Worm (Caenorhabditis elegans) whole organism, young adult: Measurements from ENCODE around the gene F52G3.8.
A peak's percentile ranks its signal among the peaks of the same experiment; 100 is the strongest.

Experiments used
- B0261.1 ChIP-seq: sonication (generic microtip); optimal IDR thresholded peaks from 2 replicates; lab custom pipeline; 2016; ENCODE audit warnings: mild to moderate bottlenecking, missing genetic modification characterization, moderate library complexity, missing compliant biosample characterization
- D2030.7 ChIP-seq: fragments of 200-800 bp; sonication (Bioruptor generic); IDR thresholded peaks from 2 replicates; pipeline ENCODE4 v1.3.6; 2022; ENCODE audit warnings: missing genetic modification reagents, missing genetic modification characterization, missing compliant biosample characterization
- F37B4.10 ChIP-seq: fragments of 200-800 bp; sonication (Bioruptor generic); IDR thresholded peaks from 2 replicates; pipeline ENCODE4 v1.3.6; 2022; ENCODE audit warnings: missing genetic modification characterization, missing compliant biosample characterization
- F39B2.1 ChIP-seq: fragments of 200-800 bp; sonication (Bioruptor generic); IDR thresholded peaks from 2 replicates; pipeline ENCODE4 v1.3.6; 2022; ENCODE audit warnings: missing genetic modification reagents, missing genetic modification characterization, missing compliant biosample characterization
- F52B5.7 ChIP-seq: sonication (generic microtip); optimal IDR thresholded peaks from 2 replicates; lab custom pipeline; 2016; ENCODE audit warnings: mild to moderate bottlenecking, missing genetic modification characterization, missing compliant biosample characterization
- T26A5.8 ChIP-seq: sonication (generic microtip); optimal IDR thresholded peaks from 2 replicates; lab custom pipeline; 2016; ENCODE audit warnings: missing genetic modification characterization, missing compliant biosample characterization
- Y53G8AR.9 ChIP-seq: fragments of 200-800 bp; sonication (Bioruptor generic); conservative IDR thresholded peaks from 2 replicates; pipeline ENCODE4 v1.3.6; 2022; ENCODE audit warnings: missing genetic modification reagents, missing genetic modification characterization, missing compliant biosample characterization
- Y79H2A.3 ChIP-seq: fragments of 200-800 bp; sonication (Bioruptor generic); conservative IDR thresholded peaks from 2 replicates; pipeline ENCODE4 v1.3.6; 2022; ENCODE audit warnings: missing genetic modification reagents, missing genetic modification characterization, missing compliant biosample characterization
- ama-1 ChIP-seq, 3 experiments: fragments of 150-350 bp in 1 of 3; sonication (generic microtip) in 2 of 3; optimal IDR thresholded peaks; 2 replicates each; lab custom pipeline; 2014 to 2018; ENCODE audit warnings: missing biosample characterization in 2 of 3, missing genetic modification characterization in 2 of 3, missing genetic modification reagents in 2 of 3
- attf-3 ChIP-seq: fragments of 200-800 bp; sonication (Bioruptor generic); conservative IDR thresholded peaks from 2 replicates; pipeline ENCODE4 v1.3.6; 2022; ENCODE audit warnings: missing genetic modification reagents, missing genetic modification characterization, missing compliant biosample characterization
- attf-6 ChIP-seq: fragments of 200-800 bp; sonication (Bioruptor generic); IDR thresholded peaks from 2 replicates; pipeline ENCODE4 v1.3.6; 2022; ENCODE audit warnings: missing genetic modification reagents, missing genetic modification characterization, missing compliant biosample characterization
- ceh-27 ChIP-seq: fragments of 200-800 bp; sonication (Bioruptor generic); optimal IDR thresholded peaks from 2 replicates; lab custom pipeline; 2018; ENCODE audit warnings: mild to moderate bottlenecking, missing genetic modification characterization, moderate library complexity, missing compliant biosample characterization
- ceh-79 ChIP-seq: sonication (generic microtip); optimal IDR thresholded peaks from 2 replicates; lab custom pipeline; 2017; ENCODE audit warnings: mild to moderate bottlenecking, missing genetic modification characterization, missing compliant biosample characterization
- ceh-91 ChIP-seq: fragments of 200-800 bp; sonication (Bioruptor generic); IDR thresholded peaks from 2 replicates; pipeline ENCODE4 v1.3.6; 2022; ENCODE audit warnings: missing genetic modification reagents, missing genetic modification characterization, missing compliant biosample characterization
- chd-7 ChIP-seq: sonication (generic microtip); optimal IDR thresholded peaks from 2 replicates; lab custom pipeline; 2016; ENCODE audit warnings: mild to moderate bottlenecking, missing genetic modification characterization, moderate library complexity, missing compliant biosample characterization
- die-1 ChIP-seq: sonication (generic microtip); optimal IDR thresholded peaks from 2 replicates; lab custom pipeline; 2016; ENCODE audit warnings: missing genotype, mild to moderate bottlenecking, missing genetic modification characterization, missing compliant biosample characterization
- dox-1 ChIP-seq: fragments of 200-800 bp; sonication (Bioruptor generic); IDR thresholded peaks from 2 replicates; pipeline ENCODE4 v1.3.6; 2022; ENCODE audit warnings: missing genetic modification reagents, missing genetic modification characterization, missing compliant biosample characterization
- dpl-1 ChIP-seq: fragments of 150-350 bp; optimal IDR thresholded peaks from 2 replicates; lab custom pipeline; 2014; ENCODE audit warnings: missing biosample characterization, missing genetic modification reagents, missing genetic modification characterization
- egl-44 ChIP-seq: fragments of 200-800 bp; sonication (Bioruptor generic); IDR thresholded peaks from 2 replicates; pipeline ENCODE4 v1.3.6; 2022; ENCODE audit warnings: missing genetic modification reagents, missing genetic modification characterization, missing compliant biosample characterization
- fkh-3 ChIP-seq: sonication (generic microtip); optimal IDR thresholded peaks from 2 replicates; lab custom pipeline; 2016; ENCODE audit warnings: mild to moderate bottlenecking, missing genetic modification characterization, missing compliant biosample characterization
- him-1 ChIP-seq: sonication (generic microtip); optimal IDR thresholded peaks from 2 replicates; lab custom pipeline; 2016; ENCODE audit warnings: missing genotype, missing genetic modification reagents, missing genetic modification characterization, missing compliant biosample characterization
- hlh-26 ChIP-seq: fragments of 200-800 bp; sonication (Bioruptor generic); conservative IDR thresholded peaks from 2 replicates; pipeline ENCODE4 v1.3.6; 2022; ENCODE audit warnings: missing genetic modification reagents, missing genetic modification characterization, missing compliant biosample characterization
- hmg-1.2 ChIP-seq: fragments of 200-800 bp; sonication (Bioruptor generic); IDR thresholded peaks from 2 replicates; pipeline ENCODE4 v1.3.6; 2022; ENCODE audit warnings: missing genetic modification reagents, missing genetic modification characterization, missing compliant biosample characterization
- hrde-1 ChIP-seq: sonication (generic microtip); optimal IDR thresholded peaks from 2 replicates; lab custom pipeline; 2016; ENCODE audit warnings: missing genetic modification characterization, mild to moderate bottlenecking, missing compliant biosample characterization, moderate library complexity, missing genotype, missing genetic modification reagents, borderline replicate concordance
- hsf-1 ChIP-seq: fragments of 200-800 bp; sonication (Bioruptor generic); IDR thresholded peaks from 2 replicates; pipeline ENCODE4 v1.3.6; 2022; ENCODE audit warnings: missing genetic modification reagents, missing genetic modification characterization, missing compliant biosample characterization
- let-526 ChIP-seq: fragments of 200-800 bp; sonication (Bioruptor generic); IDR thresholded peaks from 2 replicates; pipeline ENCODE4 v1.3.6; 2022; ENCODE audit warnings: missing genetic modification reagents, missing genetic modification characterization, missing compliant biosample characterization
- let-607 ChIP-seq, 2 experiments: fragments of 200-800 bp in 1 of 2; sonication (Bioruptor generic) in 1 of 2; sonication (generic microtip) in 1 of 2; optimal IDR thresholded peaks; 2 replicates each; lab custom pipeline; 2016 to 2018; ENCODE audit warnings: mild to moderate bottlenecking in 2 of 2, missing compliant biosample characterization in 2 of 2, missing genetic modification characterization in 2 of 2, moderate library complexity in 2 of 2, missing genotype in 1 of 2
- lin-35 ChIP-seq, 3 experiments: fragments of 150-350 bp in 2 of 3; sonication (generic microtip) in 1 of 3; optimal IDR thresholded peaks; 2 replicates each; lab custom pipeline; 2014 to 2018; ENCODE audit warnings: missing biosample characterization in 3 of 3, missing genetic modification characterization in 3 of 3, missing genetic modification reagents in 3 of 3
- lin-40 ChIP-seq: sonication (generic microtip); optimal IDR thresholded peaks from 2 replicates; lab custom pipeline; 2016; ENCODE audit warnings: missing genetic modification characterization, mild to moderate bottlenecking, missing compliant biosample characterization, missing genotype, missing genetic modification reagents
- madf-10 ChIP-seq: sonication (generic microtip); optimal IDR thresholded peaks from 2 replicates; lab custom pipeline; 2016; ENCODE audit warnings: mild to moderate bottlenecking, missing genetic modification characterization, missing compliant biosample characterization
- mcd-1 ChIP-seq: fragments of 200-800 bp; sonication (Bioruptor generic); IDR thresholded peaks from 2 replicates; pipeline ENCODE4 v1.3.6; 2022; ENCODE audit warnings: missing genetic modification reagents, missing genetic modification characterization, missing compliant biosample characterization
- mel-28 ChIP-seq: sonication (generic microtip); optimal IDR thresholded peaks from 2 replicates; lab custom pipeline; 2016; ENCODE audit warnings: borderline replicate concordance, mild to moderate bottlenecking, missing genetic modification characterization, missing compliant biosample characterization
- nfya-1 ChIP-seq: sonication (generic microtip); optimal IDR thresholded peaks from 2 replicates; lab custom pipeline; 2017; ENCODE audit warnings: antibody characterized with exemption, missing compliant biosample characterization, missing genetic modification characterization, borderline replicate concordance; ENCODE audit not compliant: insufficient read depth
- nhr-179 ChIP-seq: sonication (generic microtip); optimal IDR thresholded peaks from 2 replicates; lab custom pipeline; 2016; ENCODE audit warnings: mild to moderate bottlenecking, missing genetic modification characterization, missing compliant biosample characterization
- nhr-27 ChIP-seq: fragments of 200-800 bp; sonication (Bioruptor generic); optimal IDR thresholded peaks from 2 replicates; lab custom pipeline; 2018; ENCODE audit warnings: mild to moderate bottlenecking, missing genetic modification characterization, moderate library complexity, missing compliant biosample characterization
- nhr-90 ChIP-seq: sonication (generic microtip); optimal IDR thresholded peaks from 2 replicates; lab custom pipeline; 2016; ENCODE audit warnings: missing genotype, mild to moderate bottlenecking, missing genetic modification characterization, missing compliant biosample characterization
- pbrm-1 ChIP-seq: fragments of 200-800 bp; sonication (Bioruptor generic); IDR thresholded peaks from 2 replicates; pipeline ENCODE4 v1.3.6; 2022; ENCODE audit warnings: missing genetic modification reagents, missing genetic modification characterization, missing compliant biosample characterization
- rcor-1 ChIP-seq: fragments of 200-800 bp; sonication (Bioruptor generic); IDR thresholded peaks from 2 replicates; pipeline ENCODE4 v1.3.6; 2022; ENCODE audit warnings: missing genetic modification reagents, missing genetic modification characterization, missing compliant biosample characterization
- rec-8 ChIP-seq, 2 experiments: sonication (generic microtip); optimal IDR thresholded peaks; 2 replicates each; lab custom pipeline; 2016; ENCODE audit warnings: mild to moderate bottlenecking in 2 of 2, missing genetic modification characterization in 2 of 2, missing genetic modification reagents in 2 of 2, missing genotype in 2 of 2, missing biosample characterization in 1 of 2, missing compliant biosample characterization in 1 of 2, moderate library complexity in 1 of 2
- snpc-3.4 ChIP-seq: sonication (generic microtip); optimal IDR thresholded peaks from 2 replicates; lab custom pipeline; 2017; ENCODE audit warnings: missing genetic modification characterization, mild to moderate bottlenecking, missing compliant biosample characterization, antibody characterized with exemption, moderate library complexity, missing genotype, missing genetic modification reagents
- snpc-4 ChIP-seq, 5 experiments: fragments of 150-350 bp in 1 of 5; sonication (generic microtip) in 4 of 5; optimal IDR thresholded peaks; 2 replicates each; lab custom pipeline; 2014 to 2018; ENCODE audit warnings: missing genetic modification characterization in 5 of 5, missing biosample characterization in 3 of 5, antibody characterized with exemption in 2 of 5, mild to moderate bottlenecking in 2 of 5, missing compliant biosample characterization in 2 of 5, missing genotype in 2 of 5, moderate library complexity in 2 of 5, missing genetic modification reagents in 1 of 5
- tlf-1 ChIP-seq: fragments of 200-800 bp; sonication (Bioruptor generic); optimal IDR thresholded peaks from 2 replicates; lab custom pipeline; 2018; ENCODE audit warnings: mild to moderate bottlenecking, missing genetic modification characterization, missing compliant biosample characterization
- unc-130 ChIP-seq: sonication (generic microtip); optimal IDR thresholded peaks from 2 replicates; lab custom pipeline; 2016; ENCODE audit warnings: missing genetic modification reagents, missing genetic modification characterization, missing compliant biosample characterization
- ztf-25 ChIP-seq: fragments of 200-800 bp; sonication (Bioruptor generic); IDR thresholded peaks from 2 replicates; pipeline ENCODE4 v1.3.6; 2022; ENCODE audit warnings: missing genetic modification reagents, missing genetic modification characterization, missing compliant biosample characterization
- ztf-6 ChIP-seq: fragments of 200-800 bp; sonication (Bioruptor generic); IDR thresholded peaks from 2 replicates; pipeline ENCODE4 v1.3.6; 2022; ENCODE audit warnings: missing genetic modification reagents, missing genetic modification characterization, missing compliant biosample characterization

F52G3.8 gene

ce11 chrX:16931255-16932023, 21.3 kb downstream of the F52G3.8 start (continued):
- TF ChIP-seq let-526 (GFP tag; lab: Robert Waterston, UW) (peak; percentile 76), unc-130 (no peak), hlh-26 (no peak), nfya-1 (tag; lab: Kevin White, UChicago) (no peak), ztf-25 (GFP tag; lab: Robert Waterston, UW) (no peak), hmg-1.2 (GFP tag; lab: Robert Waterston, UW) (peak; percentile 47; the same call in 1 of the 2 replicates), chd-7 (peak; percentile 37), ceh-79 (no peak), tlf-1 (GFP tag; lab: Kevin White, UChicago) (peak; percentile 61), dox-1 (GFP tag; lab: Robert Waterston, UW) (no peak; the same call in 1 of the 2 replicates), snpc-4 (GFP tag; optimal IDR thresholded peaks at IDR 0.05; lab: Kevin White, UChicago) (peak; percentile 17), snpc-4 (tag; optimal IDR thresholded peaks at IDR 0.05; lab: Kevin White, UChicago) (no peak), ztf-6 (GFP tag; lab: Robert Waterston, UW) (peak; percentile 34; the same call in 1 of the 2 replicates), him-1 (tag; lab: Kevin White, UChicago) (no peak), rcor-1 (GFP tag; lab: Robert Waterston, UW) (peak; percentile 35; the same call in 1 of the 2 replicates), egl-44 (GFP tag; lab: Robert Waterston, UW) (peak; percentile 40), D2030.7 (GFP tag; lab: Robert Waterston, UW) (no peak), F37B4.10 (GFP tag; lab: Robert Waterston, UW) (no peak), Y53G8AR.9 (GFP tag; lab: Robert Waterston, UW) (peak; percentile 91), snpc-3.4 (tag; lab: Kevin White, UChicago) (no peak), ceh-27 (peak; percentile 21), ceh-91 (GFP tag; lab: Robert Waterston, UW) (no peak), let-607 (tag; optimal IDR thresholded peaks at IDR 0.05; lab: Kevin White, UChicago) (no peak), die-1 (tag; lab: Kevin White, UChicago) (peak; percentile 2), B0261.1 (peak; percentile 5), F39B2.1 (GFP tag; lab: Robert Waterston, UW) (peak; percentile 58; the same call in 1 of the 2 replicates), F52B5.7 (tag; lab: Kevin White, UChicago) (peak; percentile 75), Y79H2A.3 (peak; percentile 66), mel-28 (tag; lab: Kevin White, UChicago) (no peak), ama-1 (optimal IDR thresholded peaks at IDR 0.05; lab: Kevin White, UChicago) (peak; percentile 99), ama-1 (GFP tag; optimal IDR thresholded peaks at IDR 0.05; lab: Kevin White, UChicago) (peak; percentile 53 to 93), nhr-179 (no peak), dpl-1 (no peak), hsf-1 (GFP tag; lab: Robert Waterston, UW) (peak; percentile 52; the same call in 1 of the 2 replicates), madf-10 (tag; lab: Kevin White, UChicago) (no peak), rec-8 (tag; optimal IDR thresholded peaks at IDR 0.05; lab: Kevin White, UChicago) (no peak), lin-40 (tag; lab: Kevin White, UChicago) (no peak), nhr-27 (no peak), attf-6 (GFP tag; lab: Robert Waterston, UW) (peak; percentile 19; the same call in 1 of the 2 replicates), T26A5.8 (tag; lab: Kevin White, UChicago) (no peak), pbrm-1 (GFP tag; lab: Robert Waterston, UW) (peak; percentile 75), hrde-1 (tag; lab: Kevin White, UChicago) (no peak), lin-35 (GFP tag; optimal IDR thresholded peaks at IDR 0.05; lab: Kevin White, UChicago) (peak in 2 of 3 experiments; percentile 59 to 66), mcd-1 (GFP tag; lab: Robert Waterston, UW) (no peak; the same call in 1 of the 2 replicates), nhr-90 (tag; lab: Kevin White, UChicago) (no peak), attf-3 (GFP tag; lab: Robert Waterston, UW) (peak; percentile 34; the same call in 1 of the 2 replicates), fkh-3 (tag; lab: Kevin White, UChicago) (no peak)
